Worm (Caenorhabditis elegans) whole organism, dauer: Measurements from ENCODE around the gene srsx-14.

Experiments
- unc-62 ChIP-seq: sonication (generic microtip); optimal IDR thresholded peaks from 2 replicates; lab custom pipeline; 2017; ENCODE audit warnings: missing biosample characterization, missing genetic modification reagents, missing genetic modification characterization

srsx-14 gene

DNA sequence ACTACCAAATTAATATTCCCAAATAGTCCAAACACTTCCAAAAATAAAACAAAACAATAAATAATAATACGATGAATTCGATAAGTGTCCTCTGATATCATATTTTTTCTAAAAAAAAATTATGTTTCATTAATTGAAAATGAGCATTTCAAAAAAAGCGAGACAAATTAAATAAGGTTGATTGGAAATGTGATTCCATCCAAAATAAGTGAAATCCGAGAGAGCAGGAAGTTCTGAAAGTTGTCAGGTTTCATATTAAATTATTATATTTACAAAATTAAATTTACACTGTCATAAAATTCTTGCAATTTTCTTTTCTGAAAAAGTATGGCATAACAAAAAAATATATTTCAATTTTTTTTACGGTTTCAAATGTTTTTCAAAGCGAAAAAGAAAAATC lies at the start of gene srsx-14:
TSS of gene srsx-14 (minus strand) at position 101 of the 400 bp plus-strand sequence.
- no peak for TF ChIP-seq unc-62 (GFP tag; lab: Kevin White, UChicago)

DNA sequence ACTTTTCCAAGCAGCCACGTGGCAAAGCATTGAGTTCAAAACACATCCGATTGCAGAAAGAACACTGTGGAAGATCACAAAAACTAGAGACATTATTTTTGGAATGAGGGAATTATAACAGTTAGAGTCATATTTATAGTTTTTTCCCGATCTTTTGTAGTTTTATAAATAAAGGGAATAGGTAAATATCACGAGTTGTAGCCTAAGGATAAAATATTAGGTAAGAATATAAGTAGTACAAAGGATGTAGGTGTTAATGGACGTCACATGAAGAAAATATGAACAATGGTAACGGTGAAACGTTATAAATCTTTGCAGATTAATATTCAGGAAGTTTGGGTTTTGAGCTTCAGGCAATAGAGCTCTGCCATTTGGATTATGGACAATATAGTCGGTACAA lies 47.5 kb upstream of the srsx-14 start, which contains the start of gene srd-5:
TSS of gene srd-5 (minus strand) at position 101 of the 400 bp plus-strand sequence.
- no peak for TF ChIP-seq unc-62 (GFP tag; lab: Kevin White, UChicago)

DNA sequence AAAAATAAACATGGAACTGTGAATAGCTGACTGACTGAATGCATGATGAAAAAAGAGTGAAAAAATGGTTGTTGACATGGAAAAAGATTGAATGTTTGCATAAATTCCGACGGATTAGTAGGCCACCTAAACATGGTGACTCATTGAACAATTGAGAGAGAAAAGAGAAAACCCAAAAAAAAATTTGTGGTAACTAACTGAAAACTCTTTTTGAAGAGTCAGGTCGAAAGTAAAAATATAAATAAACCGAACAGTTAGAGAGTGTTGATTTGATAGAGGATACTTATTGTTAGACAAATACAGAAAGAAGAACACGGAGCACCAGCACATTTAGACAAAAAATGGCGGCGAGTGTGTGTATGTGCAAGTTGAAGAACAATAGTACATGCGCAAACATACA lies 44.4 kb upstream of the srsx-14 start:
- TF ChIP-seq unc-62 (GFP tag; lab: Kevin White, UChicago) = no peak

DNA sequence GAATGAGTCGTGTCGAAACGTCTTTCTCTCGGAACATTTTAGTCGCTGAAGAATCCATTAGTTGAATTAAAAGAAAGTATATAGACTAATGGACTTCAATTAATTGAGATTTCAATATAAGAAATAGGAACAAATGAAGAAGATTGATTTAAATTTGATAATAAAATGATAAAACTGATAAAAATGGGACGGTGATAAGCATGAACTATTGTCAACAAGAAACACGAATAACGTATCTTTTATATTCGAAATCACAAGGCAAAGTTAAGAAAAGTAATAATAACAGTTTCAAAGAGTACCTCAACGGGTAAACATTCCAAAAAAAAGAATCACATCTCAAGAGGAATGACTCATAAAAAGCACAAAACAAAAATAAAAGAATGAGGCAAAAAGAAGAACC lies 42.5 kb upstream of the srsx-14 start, which contains the start of gene T19E7.6:
TSS of gene T19E7.6 (minus strand) at position 45 of the 400 bp plus-strand sequence.
- no peak for TF ChIP-seq unc-62 (GFP tag; lab: Kevin White, UChicago)

DNA sequence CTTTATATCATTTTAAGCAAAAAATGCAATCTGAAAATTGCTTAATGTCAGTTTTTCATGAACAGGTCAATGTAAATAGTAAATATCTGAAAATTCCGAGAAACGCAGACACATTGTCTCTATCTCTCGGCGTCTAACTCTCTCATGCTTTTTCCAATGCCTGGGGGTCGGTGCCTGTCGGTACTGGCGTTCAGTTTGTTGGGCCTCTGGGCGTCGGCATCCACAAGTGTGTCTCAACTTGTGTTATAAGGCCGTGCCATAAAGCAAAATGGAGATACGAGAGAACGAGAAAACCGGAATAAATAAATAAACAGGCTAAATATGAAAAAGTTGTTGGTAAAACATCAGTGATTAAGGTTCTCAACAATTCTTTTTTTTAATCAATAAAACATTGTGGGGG lies 40.2 kb upstream of the srsx-14 start:
- no peak for TF ChIP-seq unc-62 (GFP tag; lab: Kevin White, UChicago)

DNA sequence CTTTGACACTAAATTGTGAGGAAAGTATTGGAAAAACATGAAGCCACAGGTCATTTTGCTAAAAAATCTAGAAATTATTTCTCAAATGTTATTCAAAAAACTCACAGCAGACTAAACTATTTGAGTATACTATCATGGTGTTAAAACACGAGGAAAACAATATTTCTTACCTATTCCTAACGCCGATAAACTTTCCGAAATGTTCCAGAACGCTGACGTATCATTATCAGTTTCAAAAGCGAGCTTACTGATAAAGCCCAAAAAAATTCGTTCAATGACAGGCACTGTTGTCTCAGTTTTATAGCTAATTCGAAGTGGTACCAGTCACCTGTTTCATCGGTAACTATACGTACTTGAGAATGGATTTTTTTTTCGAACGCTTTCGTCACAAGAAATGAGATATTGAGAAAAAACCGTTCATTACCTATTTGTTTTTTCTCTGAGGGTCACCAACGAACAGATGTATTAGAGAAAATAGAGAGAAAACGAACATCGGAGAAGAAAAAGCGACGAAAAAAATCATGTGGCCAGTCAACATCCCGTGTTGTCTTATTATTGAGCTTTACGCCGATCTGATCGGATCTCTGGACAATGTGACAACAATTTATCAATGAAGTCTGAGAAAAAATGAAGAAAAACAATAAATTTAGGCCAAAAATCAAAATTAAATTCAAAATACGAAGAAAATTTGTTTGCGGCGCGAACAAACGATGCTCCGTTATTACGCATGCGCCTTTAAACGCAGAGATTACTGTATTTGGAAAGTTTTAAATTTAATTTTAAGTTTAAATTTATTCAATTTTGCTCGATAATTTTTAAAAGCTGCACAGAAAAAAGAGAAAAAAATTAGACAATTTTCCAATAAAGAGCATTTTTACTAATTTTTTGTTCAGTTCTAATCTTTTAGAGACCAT lies 39.4 kb upstream of the srsx-14 start:
- no peak for TF ChIP-seq unc-62 (GFP tag; lab: Kevin White, UChicago)

DNA sequence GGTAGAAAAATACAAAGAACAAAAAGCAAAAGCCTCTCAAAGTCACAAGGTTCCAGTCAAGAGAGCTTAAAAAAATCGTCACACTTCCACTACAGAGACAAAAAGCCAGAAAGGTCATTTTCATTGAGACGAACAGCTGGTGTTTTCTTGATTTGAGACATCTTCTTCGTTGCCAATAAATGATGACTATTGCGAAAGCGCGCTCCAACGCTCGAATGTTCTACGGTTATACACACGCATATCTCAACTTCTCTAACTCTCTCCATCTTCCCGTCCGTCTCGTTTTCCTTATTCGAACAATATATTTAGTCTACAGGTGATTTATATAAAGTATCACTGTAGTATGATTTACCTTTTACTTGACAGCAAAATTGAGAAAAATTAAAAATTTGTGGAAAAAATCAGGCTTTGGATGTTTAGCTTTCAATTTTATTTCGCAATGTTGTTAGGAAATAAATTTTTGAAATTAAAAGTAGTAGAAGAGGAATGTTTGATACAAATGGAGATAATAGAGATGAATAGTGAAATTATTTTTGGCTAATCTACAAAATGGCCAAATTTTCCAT lies 38.5 kb upstream of the srsx-14 start:
- TF ChIP-seq unc-62 (GFP tag; lab: Kevin White, UChicago) = no peak

DNA sequence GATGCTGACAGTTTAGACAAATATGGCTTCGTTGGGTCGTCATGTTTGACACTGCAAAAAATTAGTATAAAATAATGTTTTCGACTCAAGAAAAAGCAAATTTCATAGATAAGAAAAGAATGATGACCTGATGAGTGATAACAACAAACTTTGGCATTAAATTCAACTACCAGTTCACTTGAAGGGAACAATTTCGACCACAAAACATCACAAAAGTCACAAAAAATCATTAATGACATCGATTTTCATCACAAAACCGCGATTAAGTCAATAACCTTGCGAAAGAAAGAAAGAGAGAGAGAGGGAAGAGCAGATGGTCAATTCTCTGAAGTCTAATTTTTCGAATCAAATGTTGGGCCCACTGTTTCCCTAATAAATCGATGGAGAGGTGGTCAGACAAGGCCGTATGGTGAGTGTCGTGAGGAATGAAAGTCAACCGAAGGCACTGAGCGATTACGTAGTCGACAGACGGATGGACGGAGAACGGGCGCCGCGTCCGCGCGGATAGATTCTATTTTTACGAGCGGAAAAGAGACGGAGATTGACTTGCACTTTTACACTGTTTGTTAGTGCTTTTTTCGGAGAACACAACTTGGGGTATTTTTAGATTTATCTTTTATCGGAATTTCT lies 37.5 kb upstream of the srsx-14 start, which contains the start of gene bec-1:
TSS of gene bec-1 (minus strand) at position 51 of the 630 bp plus-strand sequence.
- TF ChIP-seq unc-62 (GFP tag; lab: Kevin White, UChicago) = no peak

DNA sequence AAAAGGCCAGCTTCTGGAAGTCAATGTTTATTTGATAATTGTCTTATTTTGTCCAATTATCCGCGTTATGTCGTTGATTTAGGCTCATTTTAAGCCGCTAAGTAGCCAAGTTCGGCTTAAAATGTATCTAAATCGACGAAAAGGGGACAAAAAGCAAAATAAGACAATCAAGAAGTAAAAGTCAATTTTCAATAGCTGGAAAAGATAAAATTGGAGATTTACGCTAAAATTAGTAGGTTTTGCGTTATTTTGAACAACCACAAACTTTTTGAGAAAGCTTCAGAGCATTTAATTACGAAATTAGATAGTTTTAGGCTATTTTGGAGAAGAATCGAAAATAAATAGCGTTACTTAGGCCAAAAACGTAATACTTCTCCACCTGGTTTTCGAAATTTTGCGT lies 35.9 kb upstream of the srsx-14 start:
- TF ChIP-seq unc-62 (GFP tag; lab: Kevin White, UChicago) = no peak

DNA sequence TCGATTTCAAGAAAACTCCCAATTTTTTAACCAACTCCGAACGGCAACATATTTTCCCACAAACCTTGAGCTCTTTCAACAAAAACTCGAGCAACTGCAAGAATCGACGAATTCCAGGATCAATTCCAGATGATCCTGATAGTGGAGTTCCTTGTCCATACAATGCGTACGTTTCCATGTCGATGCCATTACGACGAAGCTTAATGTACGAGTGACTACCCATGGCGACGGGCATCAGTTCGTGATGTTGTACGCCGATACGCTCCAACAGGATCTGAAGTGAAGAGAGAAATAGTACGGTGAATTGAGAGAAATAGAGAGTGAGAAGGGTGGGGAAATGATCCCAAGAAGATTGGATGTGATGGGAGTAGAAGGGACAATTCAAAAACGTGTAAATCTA lies 35.1 kb upstream of the srsx-14 start:
- no peak for TF ChIP-seq unc-62 (GFP tag; lab: Kevin White, UChicago)

DNA sequence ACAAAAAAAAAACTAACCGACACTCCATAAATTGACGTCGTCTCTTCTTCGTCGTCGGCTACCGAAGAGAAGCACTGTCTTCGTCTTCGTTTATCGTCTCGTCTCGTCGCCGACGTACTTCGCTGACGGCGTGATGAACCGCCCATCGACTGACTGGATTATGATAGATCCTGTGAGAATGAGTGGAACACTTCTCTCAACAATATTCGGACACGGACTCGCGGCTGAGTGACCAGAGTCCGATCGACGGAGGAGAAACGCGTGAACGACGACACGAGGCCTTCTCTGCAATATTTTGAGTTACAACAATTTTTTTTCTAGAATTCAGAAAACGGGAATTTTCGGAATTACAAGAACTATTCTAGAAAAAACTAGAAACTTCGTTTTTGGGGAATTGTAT lies 33.3 kb upstream of the srsx-14 start, which contains the start of gene skn-1:
TSS of gene skn-1 (minus strand) at position 146 of the 400 bp plus-strand sequence.
- no peak for TF ChIP-seq unc-62 (GFP tag; lab: Kevin White, UChicago)

DNA sequence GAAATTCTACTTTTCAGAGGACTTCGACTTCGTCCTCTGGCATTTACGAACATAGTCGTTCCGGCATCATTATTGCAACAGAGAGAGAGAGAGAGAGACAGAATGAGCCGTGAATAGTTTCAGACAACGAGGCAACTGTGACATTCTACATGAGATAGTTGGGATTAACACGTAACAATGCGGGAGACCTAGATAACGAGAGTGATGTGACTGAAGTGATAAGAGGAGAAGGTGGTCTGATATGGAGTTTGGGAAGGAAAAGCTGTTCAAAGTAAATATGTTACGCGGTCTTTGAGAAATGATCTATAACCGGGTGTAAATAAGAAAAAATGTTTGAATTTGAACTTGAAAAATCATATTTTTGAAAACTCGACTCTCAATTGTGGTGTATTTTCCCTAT lies 32.5 kb upstream of the srsx-14 start:
- no peak for TF ChIP-seq unc-62 (GFP tag; lab: Kevin White, UChicago)

DNA sequence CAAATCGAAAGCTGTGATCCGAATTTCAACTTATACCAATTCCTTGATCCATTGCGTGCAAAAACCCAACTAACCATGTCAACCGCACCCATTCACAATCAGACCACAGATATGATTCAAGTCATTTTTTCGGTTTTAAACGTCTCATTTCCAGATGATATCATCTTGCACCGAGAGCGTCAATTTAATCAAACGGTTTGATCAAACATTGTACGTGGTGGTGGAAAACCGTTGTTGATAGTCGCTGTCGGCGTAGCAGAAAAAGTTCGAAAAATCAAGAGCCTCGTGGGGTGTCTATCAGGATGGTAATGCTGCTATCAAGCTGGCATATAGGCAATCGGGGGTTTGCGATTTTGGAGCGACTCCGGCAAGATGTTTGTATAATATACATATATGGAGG lies 31.9 kb upstream of the srsx-14 start:
- no peak for TF ChIP-seq unc-62 (GFP tag; lab: Kevin White, UChicago)

DNA sequence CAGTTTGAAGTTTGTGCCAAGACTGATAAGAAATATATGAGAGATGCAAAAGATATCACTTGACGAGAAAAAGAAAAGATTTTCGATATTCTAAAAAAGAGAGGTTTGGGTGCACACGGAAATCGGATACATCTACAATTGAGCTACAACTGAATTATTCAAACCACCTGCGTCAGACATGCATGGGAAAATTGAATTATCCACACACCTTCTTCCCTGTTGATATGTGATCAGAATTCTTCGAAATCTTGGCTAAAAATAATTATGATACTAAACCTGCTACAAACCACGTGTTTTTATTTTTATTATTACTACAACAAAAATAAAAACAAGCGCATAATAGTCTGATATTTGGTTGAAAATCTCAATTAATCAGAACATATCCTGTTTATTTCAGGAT lies 31.3 kb upstream of the srsx-14 start:
- TF ChIP-seq unc-62 (GFP tag; lab: Kevin White, UChicago) = no peak

DNA sequence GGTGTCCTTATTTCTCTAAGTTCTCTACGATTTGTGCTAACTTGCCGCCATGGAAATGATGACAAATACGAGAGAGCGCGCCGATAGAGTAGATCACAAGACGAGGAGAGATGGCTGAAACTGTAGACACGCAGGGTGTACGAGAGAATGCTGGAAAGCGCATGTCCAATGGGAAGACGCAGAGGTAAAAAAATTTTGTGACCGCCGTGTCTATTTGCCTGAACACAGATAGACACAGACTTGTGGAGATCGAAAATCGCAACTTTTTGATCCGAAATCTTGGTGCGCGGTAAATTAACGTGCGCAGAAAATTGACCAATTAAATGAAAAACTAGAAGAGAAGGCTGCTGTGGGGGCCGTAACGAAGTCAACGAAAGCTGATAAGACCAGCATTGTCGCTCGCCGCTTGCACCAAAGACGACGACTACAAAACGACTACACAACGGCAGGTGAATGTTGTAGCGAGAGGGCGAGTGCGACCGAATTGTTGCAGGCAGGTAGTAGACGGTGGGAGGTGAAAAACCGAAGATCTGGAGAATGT lies 30.2 kb upstream of the srsx-14 start:
- TF ChIP-seq unc-62 (GFP tag; lab: Kevin White, UChicago) = no peak

DNA sequence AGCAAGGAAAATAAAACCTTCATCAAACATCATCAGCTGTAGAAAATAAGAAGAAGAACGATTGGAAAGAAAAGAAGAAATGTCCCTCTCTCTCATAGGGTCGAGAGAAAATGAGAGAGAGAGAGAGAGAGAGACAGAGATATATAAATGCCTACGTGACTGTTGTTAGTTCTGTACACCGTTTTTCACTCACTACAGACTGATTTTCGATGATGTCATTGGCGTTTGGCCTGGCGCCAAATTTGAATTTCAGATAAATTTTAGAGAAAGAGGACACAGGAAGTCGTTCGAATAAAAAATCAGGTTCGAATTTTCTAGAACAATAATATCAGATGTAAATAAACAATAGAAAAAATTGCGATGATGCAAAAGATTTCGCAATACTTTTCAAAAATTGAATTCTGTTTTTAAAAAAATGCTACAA lies 29.0 kb upstream of the srsx-14 start:
- TF ChIP-seq unc-62 (GFP tag; lab: Kevin White, UChicago) = no peak
